Fruit fly (Drosophila melanogaster): ENCODE data around the gene CG32590.

Gene CG32590

DNA sequence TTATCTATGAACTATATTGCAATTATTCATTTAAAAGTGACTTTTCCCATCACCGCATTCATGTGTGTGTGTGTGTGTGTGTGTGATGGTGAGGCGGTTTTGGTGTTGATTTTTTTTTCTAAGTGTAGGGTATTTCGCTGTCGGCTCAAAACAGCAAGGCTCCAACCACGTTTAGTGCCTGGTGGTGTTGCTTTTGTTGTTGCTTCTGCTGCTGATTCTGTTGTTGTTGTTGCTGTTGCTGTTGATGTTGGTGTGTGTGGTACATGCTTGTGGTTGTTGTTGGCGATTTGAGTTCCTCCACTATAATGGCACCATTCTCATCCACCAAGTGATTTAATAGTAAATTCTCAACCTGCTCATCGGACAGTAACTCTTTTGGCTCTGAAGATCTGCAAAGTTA lies 11.3 kb downstream of the CG32590 start:
- TF ChIP-seq Myc (optimal IDR thresholded peaks at IDR 0.05) (no peak), psq (optimal IDR thresholded peaks at IDR 0.05) (no peak), Sin3A (optimal IDR thresholded peaks at IDR 0.05) (no peak)

dm6 chrX:14825922-14826617 lies 12.8 kb downstream of the CG32590 start, which contains the start of gene rut:
rut (minus strand) TSS chrX:14826073.
- no peak for TF ChIP-seq ttk (optimal IDR thresholded peaks at IDR 0.05)
- no peak for TF ChIP-seq h (optimal IDR thresholded peaks at IDR 0.05)
- TF ChIP-seq Sin3A (optimal IDR thresholded peaks at IDR 0.05): no peak
- TF ChIP-seq insv (optimal IDR thresholded peaks at IDR 0.05): no peak
- TF ChIP-seq psq (optimal IDR thresholded peaks at IDR 0.05): no peak
- no peak for TF ChIP-seq Myc (optimal IDR thresholded peaks at IDR 0.05)

DNA sequence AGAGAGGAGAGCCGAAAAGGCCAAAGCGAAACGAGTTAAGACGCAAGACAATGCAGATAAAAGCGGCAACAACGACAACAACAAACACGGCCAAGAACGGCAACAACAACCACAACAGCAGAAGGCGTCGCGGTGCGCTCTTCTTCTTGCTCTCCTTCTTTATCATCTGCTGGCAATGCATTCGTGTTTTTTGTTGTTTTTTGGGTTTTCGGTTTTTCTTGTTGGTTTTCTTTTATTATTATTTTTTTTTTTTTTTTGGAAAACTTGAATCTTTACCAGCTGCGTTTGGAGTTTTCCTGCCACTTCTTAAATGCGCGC lies 13.5 kb downstream of the CG32590 start:
- TF ChIP-seq ttk (optimal IDR thresholded peaks at IDR 0.05): no peak
- TF ChIP-seq insv (optimal IDR thresholded peaks at IDR 0.05): no peak
- no peak for TF ChIP-seq Myc (optimal IDR thresholded peaks at IDR 0.05)
- no peak for TF ChIP-seq Sin3A (optimal IDR thresholded peaks at IDR 0.05)
- no peak for TF ChIP-seq psq (optimal IDR thresholded peaks at IDR 0.05)
- TF ChIP-seq h (optimal IDR thresholded peaks at IDR 0.05): no peak

DNA sequence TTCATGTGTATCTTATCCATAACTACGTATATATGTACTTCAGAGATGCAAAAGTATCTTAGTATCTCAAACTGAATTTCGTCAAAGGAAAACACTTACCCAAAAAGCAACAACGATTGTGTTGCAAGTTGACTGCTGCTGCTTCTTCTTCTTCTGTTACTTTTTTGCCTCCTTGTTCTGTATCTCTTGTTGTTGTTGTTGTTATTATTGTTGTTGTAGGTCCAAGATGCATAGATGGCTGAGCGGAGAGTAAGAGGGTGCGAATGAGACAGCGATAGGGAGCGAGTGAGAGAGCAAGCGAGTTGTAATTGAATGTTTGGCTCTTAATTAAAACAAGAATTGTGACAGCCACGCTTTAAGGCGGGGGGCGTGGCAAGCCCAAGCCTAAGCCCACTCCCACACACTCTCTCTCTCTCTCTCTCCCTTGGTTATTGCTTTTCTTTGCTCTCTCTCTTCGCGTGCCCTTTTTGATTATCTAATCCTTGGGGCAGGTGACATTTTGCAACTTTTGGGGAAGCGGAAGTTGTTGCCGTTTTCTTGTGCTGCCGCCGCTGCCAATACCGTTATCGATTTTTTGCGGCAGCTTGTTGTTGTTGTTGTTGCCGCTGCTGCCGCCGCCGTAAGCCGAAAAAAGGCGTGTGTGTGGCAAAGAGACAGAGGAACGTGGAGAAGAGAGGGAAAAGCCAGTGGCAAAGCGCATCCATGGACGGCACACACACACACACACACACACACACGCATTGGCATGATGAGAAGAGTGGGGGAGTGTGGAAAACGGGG lies 14.0 kb downstream of the CG32590 start:
- TF ChIP-seq Sin3A (optimal IDR thresholded peaks at IDR 0.05): no peak
- TF ChIP-seq ttk (optimal IDR thresholded peaks at IDR 0.05): no peak
- TF ChIP-seq insv (optimal IDR thresholded peaks at IDR 0.05): no peak
- no peak for TF ChIP-seq psq (optimal IDR thresholded peaks at IDR 0.05)
- TF ChIP-seq Myc (optimal IDR thresholded peaks at IDR 0.05): no peak
- TF ChIP-seq h (optimal IDR thresholded peaks at IDR 0.05): no peak

DNA sequence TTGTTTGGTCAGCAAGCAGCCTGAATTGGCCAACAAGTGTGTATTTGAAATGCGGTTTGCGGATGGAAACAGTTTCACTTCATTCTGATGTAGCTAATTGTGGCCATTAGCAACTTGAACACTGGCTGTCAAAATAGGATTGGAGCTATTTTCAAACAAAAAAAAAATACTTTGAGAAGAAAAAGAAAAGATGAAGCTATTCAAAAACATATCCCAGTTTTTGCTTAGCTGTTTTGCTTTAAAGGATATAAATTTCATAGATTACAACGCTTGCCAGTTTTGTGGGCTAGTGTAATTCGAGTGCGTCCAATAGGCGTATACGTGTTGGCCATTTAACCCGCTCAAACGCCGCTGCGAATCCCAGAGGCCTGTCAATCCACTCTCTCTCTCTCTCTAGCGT lies 26.7 kb downstream of the CG32590 start:
- TF ChIP-seq Myc (optimal IDR thresholded peaks at IDR 0.05) (no peak), psq (optimal IDR thresholded peaks at IDR 0.05) (no peak), Sin3A (optimal IDR thresholded peaks at IDR 0.05) (no peak), ttk (optimal IDR thresholded peaks at IDR 0.05) (no peak), h (optimal IDR thresholded peaks at IDR 0.05) (no peak), insv (optimal IDR thresholded peaks at IDR 0.05) (no peak)

- TF ChIP-seq Sin3A (optimal IDR thresholded peaks at IDR 0.05) (no peak), ttk (optimal IDR thresholded peaks at IDR 0.05) (no peak), psq (optimal IDR thresholded peaks at IDR 0.05) (no peak), insv (optimal IDR thresholded peaks at IDR 0.05) (no peak), Myc (optimal IDR thresholded peaks at IDR 0.05) (no peak), h (optimal IDR thresholded peaks at IDR 0.05) (no peak)
Observed at dm6 chrX:14810433-14810832, 28.5 kb downstream of the CG32590 start.

DNA sequence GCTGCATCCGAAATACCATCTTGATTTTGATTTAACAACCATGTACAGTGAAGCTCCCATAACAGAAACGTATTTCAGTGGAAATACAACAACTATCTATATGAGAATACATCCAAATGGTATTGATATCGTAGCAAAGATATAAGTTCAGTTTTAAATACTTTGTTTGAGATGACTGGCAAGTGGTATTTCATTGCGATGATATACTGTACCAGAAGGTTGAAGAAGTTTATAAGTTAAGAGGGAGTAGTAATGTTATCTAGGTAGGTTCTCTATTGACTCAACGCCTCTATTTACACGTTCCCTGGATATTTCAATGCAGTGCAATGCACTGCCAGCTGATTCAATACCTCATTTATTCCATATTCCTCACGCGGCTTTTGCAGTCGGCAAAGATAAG lies 33.3 kb downstream of the CG32590 start:
- TF ChIP-seq Sin3A (optimal IDR thresholded peaks at IDR 0.05) (no peak), insv (optimal IDR thresholded peaks at IDR 0.05) (no peak), psq (optimal IDR thresholded peaks at IDR 0.05) (no peak), ttk (optimal IDR thresholded peaks at IDR 0.05) (no peak), Myc (optimal IDR thresholded peaks at IDR 0.05) (no peak), h (optimal IDR thresholded peaks at IDR 0.05) (no peak)

- TF ChIP-seq Sin3A (optimal IDR thresholded peaks at IDR 0.05) (no peak), ttk (optimal IDR thresholded peaks at IDR 0.05) (no peak), h (optimal IDR thresholded peaks at IDR 0.05) (no peak), Myc (optimal IDR thresholded peaks at IDR 0.05) (no peak), psq (optimal IDR thresholded peaks at IDR 0.05) (no peak), insv (optimal IDR thresholded peaks at IDR 0.05) (no peak)
Observed at dm6 chrX:14802611-14803110, 36.2 kb downstream of the CG32590 start.

Data from Kc167 (cell line).